Worm (Caenorhabditis elegans) whole organism, L4/young adult: ENCODE results near the gene unc-10.

ENCODE experiments used
- W03F9.2 ChIP-seq: fragments of 150-350 bp; optimal IDR thresholded peaks from 2 replicates; lab custom pipeline; 2014; ENCODE audit warnings: missing biosample characterization, missing genetic modification characterization
- dao-5 ChIP-seq: sonication (generic microtip); optimal IDR thresholded peaks from 2 replicates; lab custom pipeline; 2016; ENCODE audit warnings: missing genotype, missing genetic modification characterization, moderate library complexity, missing compliant biosample characterization
- him-1 ChIP-seq: sonication (generic microtip); optimal IDR thresholded peaks from 2 replicates; lab custom pipeline; 2016; ENCODE audit warnings: missing genotype, missing genetic modification reagents, missing genetic modification characterization, missing compliant biosample characterization

DNA sequence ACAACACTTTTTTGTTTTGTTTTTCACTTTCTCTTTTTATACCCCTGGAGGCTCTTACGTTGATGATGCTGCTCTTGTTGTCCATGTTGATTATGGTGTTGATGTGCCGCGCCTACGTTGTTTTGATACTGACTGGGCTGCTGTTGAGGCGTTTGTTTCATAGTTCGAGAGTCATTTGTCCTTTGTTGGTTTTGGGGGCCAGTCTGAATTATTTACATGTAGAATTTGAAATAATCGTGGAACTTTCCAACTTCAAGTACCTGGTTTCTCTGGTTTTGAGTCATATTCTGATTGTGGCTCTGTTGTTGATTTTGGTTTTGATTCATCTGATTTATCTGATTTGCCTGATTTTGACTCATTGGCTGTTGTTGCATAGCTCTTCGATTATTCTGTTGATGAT is 2.0 kb downstream of the unc-10 start:
- TF ChIP-seq him-1 (tag; lab: Kevin White, UChicago), result no peak
- no peak for TF ChIP-seq W03F9.2 (tag; lab: Kevin White, UChicago)
- TF ChIP-seq dao-5, result no peak
